Fruit fly (Drosophila melanogaster) whole organism, embryonic: ENCODE measurements around the gene Sbf.

ENCODE experiments used
- Bteb2 ChIP-seq: fragments of 200-800 bp; sonication (Bioruptor generic); optimal IDR thresholded peaks from 2 replicates; lab custom pipeline; 2016; ENCODE audit warnings: missing biosample characterization, missing genetic modification characterization
- CG1024 ChIP-seq: fragments of 200-800 bp; sonication (Bioruptor generic); IDR thresholded peaks from 2 replicates; pipeline ENCODE4 v1.3.6; 2022; ENCODE audit warnings: missing biosample characterization, missing genetic modification characterization
- CG10267 ChIP-seq: fragments of 200-800 bp; sonication (Bioruptor generic); optimal IDR thresholded peaks from 2 replicates; lab custom pipeline; 2018; ENCODE audit warnings: missing biosample characterization, mild to moderate bottlenecking, missing genetic modification characterization, moderate library complexity
- CG10431 ChIP-seq: fragments of 200-800 bp; sonication (Bioruptor generic); optimal IDR thresholded peaks from 3 replicates; lab custom pipeline; 2018; ENCODE audit warnings: missing biosample characterization, mild to moderate bottlenecking, missing genetic modification characterization
- CG13894 ChIP-seq: fragments of 200-800 bp; sonication (Bioruptor generic); optimal IDR thresholded peaks from 3 replicates; lab custom pipeline; 2018; ENCODE audit warnings: missing biosample characterization, mild to moderate bottlenecking, missing genetic modification characterization, moderate library complexity
- CG14965 ChIP-seq: fragments of 200-800 bp; sonication (Bioruptor generic); optimal IDR thresholded peaks from 2 replicates; lab custom pipeline; 2016; ENCODE audit warnings: missing biosample characterization, missing genetic modification characterization, borderline replicate concordance
- CG15011 ChIP-seq: fragments of 200-800 bp; sonication (Bioruptor generic); optimal IDR thresholded peaks from 3 replicates; lab custom pipeline; 2018; ENCODE audit warnings: missing biosample characterization, mild to moderate bottlenecking, missing genetic modification characterization
- CG15479 ChIP-seq: fragments of 200-800 bp; sonication (Bioruptor generic); optimal IDR thresholded peaks from 3 replicates; lab custom pipeline; 2019; ENCODE audit warnings: missing biosample characterization, mild to moderate bottlenecking, missing genetic modification characterization, moderate library complexity
- CG17385 ChIP-seq: fragments of 200-800 bp; sonication (Bioruptor generic); optimal IDR thresholded peaks from 3 replicates; lab custom pipeline; 2018; ENCODE audit warnings: missing biosample characterization, mild to moderate bottlenecking, missing genetic modification characterization
- CG31441 ChIP-seq: fragments of 200-800 bp; sonication (Bioruptor generic); IDR thresholded peaks from 2 replicates; pipeline ENCODE4 v1.3.6; 2022; ENCODE audit warnings: missing biosample characterization, missing genetic modification characterization
- CG4328 ChIP-seq: fragments of 200-800 bp; sonication (Bioruptor generic); optimal IDR thresholded peaks from 3 replicates; lab custom pipeline; 2017; ENCODE audit warnings: missing biosample characterization, missing genetic modification reagents, missing genetic modification characterization
- CG4360 ChIP-seq: fragments of 200-800 bp; sonication (Bioruptor generic); IDR thresholded peaks from 2 replicates; pipeline ENCODE4 v1.3.6; 2022; ENCODE audit warnings: missing biosample characterization, missing genetic modification characterization
- CG4617 ChIP-seq: fragments of 200-800 bp; sonication (Bioruptor generic); optimal IDR thresholded peaks from 3 replicates; lab custom pipeline; 2016; ENCODE audit warnings: missing biosample characterization, missing genetic modification characterization, borderline replicate concordance
- CG5953 ChIP-seq: fragments of 200-800 bp; sonication (Bioruptor generic); IDR thresholded peaks from 2 replicates; pipeline ENCODE4 v1.3.6; 2022; ENCODE audit warnings: missing biosample characterization, missing genetic modification characterization
- CG6854 ChIP-seq: fragments of 200-800 bp; sonication (Bioruptor generic); optimal IDR thresholded peaks from 3 replicates; lab custom pipeline; 2017; ENCODE audit warnings: missing biosample characterization, mild to moderate bottlenecking, missing genetic modification characterization
- CG7745 ChIP-seq: fragments of 200-800 bp; sonication (Bioruptor generic); optimal IDR thresholded peaks from 2 replicates; lab custom pipeline; 2018; ENCODE audit warnings: missing biosample characterization, mild to moderate bottlenecking, missing genetic modification characterization, moderate library complexity
- CG7963 ChIP-seq: fragments of 200-800 bp; sonication (Bioruptor generic); IDR thresholded peaks from 3 replicates; pipeline ENCODE4 v1.3.6; 2022; ENCODE audit warnings: missing biosample characterization, missing genetic modification characterization; ENCODE audit not compliant: partially characterized antibody
- CG8765 ChIP-seq: fragments of 200-800 bp; sonication (Bioruptor generic); IDR thresholded peaks from 2 replicates; pipeline ENCODE4 v1.3.6; 2022; ENCODE audit warnings: missing biosample characterization, missing genetic modification characterization
- Camta ChIP-seq: fragments of 200-800 bp; sonication (Bioruptor generic); optimal IDR thresholded peaks from 2 replicates; lab custom pipeline; 2016; ENCODE audit warnings: missing biosample characterization, missing genetic modification characterization
- D19B ChIP-seq: fragments of 200-800 bp; sonication (Bioruptor generic); optimal IDR thresholded peaks from 2 replicates; lab custom pipeline; 2017; ENCODE audit warnings: missing biosample characterization, mild to moderate bottlenecking, missing genetic modification characterization
- Deaf1 ChIP-seq: fragments of 200-800 bp; optimal IDR thresholded peaks from 3 replicates; lab custom pipeline; 2019; ENCODE audit warnings: missing biosample characterization, mild to moderate bottlenecking, missing genetic modification characterization, moderate library complexity
- Doc2 ChIP-seq: fragments of 200-800 bp; sonication (Bioruptor generic); IDR thresholded peaks from 2 replicates; pipeline ENCODE4 v1.3.6; 2022; ENCODE audit warnings: missing biosample characterization, missing genetic modification characterization
- Elba2 ChIP-seq: fragments of 200-800 bp; sonication (Bioruptor generic); optimal IDR thresholded peaks from 3 replicates; lab custom pipeline; 2016; ENCODE audit warnings: missing biosample characterization, missing genetic modification characterization
- Fer3 ChIP-seq: fragments of 200-800 bp; sonication (Bioruptor generic); optimal IDR thresholded peaks from 2 replicates; lab custom pipeline; 2018; ENCODE audit warnings: missing biosample characterization, mild to moderate bottlenecking, missing genetic modification characterization, moderate library complexity
- Gsc ChIP-seq: fragments of 200-800 bp; sonication (Bioruptor generic); IDR thresholded peaks from 2 replicates; pipeline ENCODE4 v1.3.6; 2022; ENCODE audit warnings: missing biosample characterization, missing genetic modification characterization
- HHEX ChIP-seq: fragments of 200-800 bp; sonication (Bioruptor generic); optimal IDR thresholded peaks from 3 replicates; lab custom pipeline; 2017; ENCODE audit warnings: missing biosample characterization, mild to moderate bottlenecking, missing genetic modification characterization, missing genetic modification reagents
- Hey ChIP-seq: fragments of 200-800 bp; sonication (Bioruptor generic); optimal IDR thresholded peaks from 3 replicates; lab custom pipeline; 2018; ENCODE audit warnings: missing biosample characterization, mild to moderate bottlenecking, missing genetic modification characterization
- HmgD ChIP-seq: fragments of 200-800 bp; sonication (Bioruptor generic); optimal IDR thresholded peaks from 3 replicates; lab custom pipeline; 2016; ENCODE audit warnings: missing biosample characterization, missing genetic modification characterization
- MBD-R2 ChIP-seq: fragments of 200-800 bp; sonication (Bioruptor generic); IDR thresholded peaks from 2 replicates; pipeline ENCODE4 v1.3.6; 2022; ENCODE audit warnings: missing biosample characterization, missing genetic modification characterization
- Meics ChIP-seq: fragments of 200-800 bp; sonication (Bioruptor generic); optimal IDR thresholded peaks from 2 replicates; lab custom pipeline; 2017; ENCODE audit warnings: missing biosample characterization, mild to moderate bottlenecking, missing genetic modification characterization
- Mrtf ChIP-seq: fragments of 200-800 bp; sonication (Bioruptor generic); IDR thresholded peaks from 3 replicates; pipeline ENCODE4 v1.3.6; 2022; ENCODE audit warnings: missing biosample characterization, missing genetic modification characterization
- NC2β ChIP-seq: fragments of 200-800 bp; sonication (Bioruptor generic); optimal IDR thresholded peaks from 2 replicates; lab custom pipeline; 2016; ENCODE audit warnings: missing biosample characterization, missing genetic modification characterization
- NFAT ChIP-seq: fragments of 200-800 bp; sonication (Bioruptor generic); IDR thresholded peaks from 2 replicates; pipeline ENCODE4 v1.3.6; 2022; ENCODE audit warnings: missing biosample characterization, missing genetic modification characterization
- Nf-YC ChIP-seq: fragments of 200-800 bp; optimal IDR thresholded peaks from 3 replicates; lab custom pipeline; 2019; ENCODE audit warnings: missing biosample characterization, mild to moderate bottlenecking, missing genetic modification characterization, moderate library complexity
- Oaz ChIP-seq: fragments of 200-800 bp; sonication (Bioruptor generic); IDR thresholded peaks from 2 replicates; pipeline ENCODE4 v1.3.6; 2022; ENCODE audit warnings: missing biosample characterization, missing genetic modification characterization
- Ptx1 ChIP-seq: fragments of 200-800 bp; sonication (Bioruptor generic); IDR thresholded peaks from 2 replicates; pipeline ENCODE4 v1.3.6; 2022; ENCODE audit warnings: missing biosample characterization, missing genetic modification characterization
- Rx ChIP-seq: fragments of 200-800 bp; sonication (Bioruptor generic); IDR thresholded peaks from 2 replicates; pipeline ENCODE4 v1.3.6; 2022; ENCODE audit warnings: missing biosample characterization, missing genetic modification characterization
- ac ChIP-seq: fragments of 200-800 bp; sonication (Bioruptor generic); optimal IDR thresholded peaks from 3 replicates; lab custom pipeline; 2017; ENCODE audit warnings: missing biosample characterization, mild to moderate bottlenecking, missing genetic modification characterization
- corto ChIP-seq: fragments of 200-800 bp; sonication (Bioruptor generic); optimal IDR thresholded peaks from 2 replicates; lab custom pipeline; 2016; ENCODE audit warnings: missing biosample characterization, mild to moderate bottlenecking, missing genetic modification characterization, moderate library complexity
- en ChIP-seq: fragments of 200-800 bp; sonication (Bioruptor generic); optimal IDR thresholded peaks from 2 replicates; lab custom pipeline; 2016; ENCODE audit warnings: missing biosample characterization, missing genetic modification characterization
- gcm2 ChIP-seq: fragments of 200-800 bp; sonication (Bioruptor generic); optimal IDR thresholded peaks from 2 replicates; lab custom pipeline; 2016; ENCODE audit warnings: missing biosample characterization, missing genetic modification characterization
- gem ChIP-seq: fragments of 200-800 bp; sonication (Bioruptor generic); optimal IDR thresholded peaks from 2 replicates; lab custom pipeline; 2019; ENCODE audit warnings: missing biosample characterization, mild to moderate bottlenecking, missing genetic modification characterization, moderate library complexity
- h ChIP-seq: fragments of >200 bp; optimal IDR thresholded peaks from 2 replicates; lab custom pipeline; 2017
- ind ChIP-seq: fragments of 200-800 bp; sonication (Bioruptor generic); optimal IDR thresholded peaks from 3 replicates; lab custom pipeline; 2016; ENCODE audit warnings: missing biosample characterization, missing genetic modification characterization
- insv ChIP-seq, 2 experiments: fragments of 200-800 bp; sonication (Bioruptor generic); optimal IDR thresholded peaks; 3 replicates each; lab custom pipeline; 2016 to 2018; ENCODE audit warnings: missing biosample characterization in 2 of 2, missing genetic modification characterization in 2 of 2
- inv ChIP-seq: fragments of 200-800 bp; sonication (Bioruptor generic); IDR thresholded peaks from 2 replicates; pipeline ENCODE4 v1.3.6; 2022; ENCODE audit warnings: missing biosample characterization, missing genetic modification characterization; ENCODE audit not compliant: partially characterized antibody
- lola ChIP-seq, 3 experiments: fragments of >200 bp in 2 of 3; fragments of 200-800 bp in 1 of 3; sonication (Bioruptor generic) in 1 of 3; optimal IDR thresholded peaks; 2 replicates each; lab custom pipeline; 2017 to 2019; ENCODE audit warnings: missing biosample characterization in 3 of 3, missing genetic modification characterization in 3 of 3, mild to moderate bottlenecking in 1 of 3, moderate library complexity in 1 of 3
- nmo ChIP-seq: fragments of 200-800 bp; sonication (Bioruptor generic); optimal IDR thresholded peaks from 2 replicates; lab custom pipeline; 2018; ENCODE audit warnings: missing biosample characterization, mild to moderate bottlenecking, missing genetic modification characterization, moderate library complexity
- sob ChIP-seq: fragments of 200-800 bp; sonication (Bioruptor generic); IDR thresholded peaks from 2 replicates; pipeline ENCODE4 v1.3.6; 2022; ENCODE audit warnings: missing biosample characterization, missing genetic modification characterization
- sqz ChIP-seq: fragments of 200-800 bp; sonication (Bioruptor generic); optimal IDR thresholded peaks from 3 replicates; lab custom pipeline; 2018; ENCODE audit warnings: missing biosample characterization, mild to moderate bottlenecking, missing genetic modification characterization
- ssp ChIP-seq: fragments of 200-800 bp; sonication (Bioruptor generic); IDR thresholded peaks from 2 replicates; pipeline ENCODE4 v1.3.6; 2022; ENCODE audit warnings: missing biosample characterization, missing genetic modification characterization
- sug ChIP-seq: fragments of 200-800 bp; optimal IDR thresholded peaks from 2 replicates; lab custom pipeline; 2019; ENCODE audit warnings: missing biosample characterization, mild to moderate bottlenecking, missing genetic modification characterization, moderate library complexity

The Sbf gene

dm6 chr3R:11809620-11810019 is 12.9 kb upstream of the Sbf start:
- TF ChIP-seq CG14965 (GFP tag; lab: Kevin White, UChicago), result no peak
- TF ChIP-seq CG31441 (GFP tag; lab: Robert Waterston, UW), result peak; percentile 80
- no peak for TF ChIP-seq Ptx1
- peak; percentile 71 for TF ChIP-seq sug
- no peak for TF ChIP-seq Elba2
- TF ChIP-seq sqz (GFP tag; lab: Kevin White, UChicago), result no peak
- TF ChIP-seq NC2β (GFP tag; lab: Kevin White, UChicago), result no peak
- no peak for TF ChIP-seq Oaz (GFP tag; lab: Robert Waterston, UW)
- no peak for TF ChIP-seq Rx (GFP tag; lab: Robert Waterston, UW)
- TF ChIP-seq Fer3 (tag; lab: Kevin White, UChicago), result peak; percentile 66
- TF ChIP-seq gem (tag; lab: Kevin White, UChicago), result peak; percentile 51
- TF ChIP-seq sob (GFP tag; lab: Robert Waterston, UW), result no peak
- no peak for TF ChIP-seq CG4617 (GFP tag; lab: Kevin White, UChicago)
- TF ChIP-seq lola (GFP tag; optimal IDR thresholded peaks at IDR 0.05; lab: Kevin White, UChicago), result no peak
- TF ChIP-seq Hey (tag; lab: Kevin White, UChicago), result no peak
- TF ChIP-seq gcm2 (GFP tag; lab: Kevin White, UChicago), result no peak
- TF ChIP-seq ind (GFP tag; lab: Kevin White, UChicago), result no peak
- no peak for TF ChIP-seq corto (GFP tag; lab: Kevin White, UChicago)
- peak; percentile 50 for TF ChIP-seq CG6854
- peak; percentile 37 for TF ChIP-seq CG15011 (GFP tag; lab: Kevin White, UChicago)
- TF ChIP-seq Camta (GFP tag; lab: Kevin White, UChicago), result no peak
- no peak for TF ChIP-seq CG5953 (GFP tag; lab: Robert Waterston, UW)
- no peak for TF ChIP-seq CG8765 (GFP tag; lab: Robert Waterston, UW)
- no peak for TF ChIP-seq D19B (GFP tag; lab: Kevin White, UChicago)
- peak; percentile 84 for TF ChIP-seq CG13894 (tag; lab: Kevin White, UChicago)
- TF ChIP-seq Meics (GFP tag; lab: Kevin White, UChicago), result peak; percentile 19
- no peak for TF ChIP-seq CG7745 (tag; lab: Kevin White, UChicago)
- peak; percentile 21 for TF ChIP-seq nmo (GFP tag; lab: Kevin White, UChicago)
- no peak for TF ChIP-seq ac (GFP tag; lab: Kevin White, UChicago)
- no peak for TF ChIP-seq Doc2
- TF ChIP-seq CG15479, result no peak
- no peak for TF ChIP-seq insv (GFP tag; optimal IDR thresholded peaks at IDR 0.05; lab: Kevin White, UChicago)
- no peak for TF ChIP-seq MBD-R2 (GFP tag; lab: Robert Waterston, UW)
- no peak for TF ChIP-seq ssp (GFP tag; lab: Robert Waterston, UW)
- no peak for TF ChIP-seq CG4360 (GFP tag; lab: Robert Waterston, UW)
- TF ChIP-seq NFAT, result no peak
- no peak for TF ChIP-seq Gsc (GFP tag; lab: Robert Waterston, UW)
- TF ChIP-seq Nf-YC (tag; lab: Kevin White, UChicago), result no peak
- no peak for TF ChIP-seq CG4328 (GFP tag; lab: Kevin White, UChicago)
- peak; percentile 41 for TF ChIP-seq CG17385 (GFP tag; lab: Kevin White, UChicago)
- TF ChIP-seq h (lab: Kevin White, UChicago), result no peak
- no peak for TF ChIP-seq HmgD
- TF ChIP-seq CG10431, result peak; percentile 64
- no peak for TF ChIP-seq inv (GFP tag; lab: Robert Waterston, UW)
- no peak for TF ChIP-seq CG1024 (GFP tag; lab: Robert Waterston, UW)
- TF ChIP-seq Mrtf (GFP tag; lab: Robert Waterston, UW), result no peak
- TF ChIP-seq CG10267 (tag; lab: Kevin White, UChicago), result peak; percentile 33
- TF ChIP-seq en (GFP tag; lab: Kevin White, UChicago), result no peak
- no peak for TF ChIP-seq CG7963 (GFP tag; lab: Robert Waterston, UW)
- TF ChIP-seq HHEX, result peak; percentile 55
- TF ChIP-seq Bteb2 (GFP tag; lab: Kevin White, UChicago), result no peak
- TF ChIP-seq Deaf1 (tag; lab: Kevin White, UChicago), result peak; percentile 22
